Worm (Caenorhabditis elegans) whole organism, L2 larva: ENCODE data around the gene ZK1307.8.

Experiments used
- C34F6.9 ChIP-seq: fragments of 150-350 bp; optimal IDR thresholded peaks from 2 replicates; lab custom pipeline; 2014; ENCODE audit warnings: missing biosample characterization, missing genetic modification characterization
- F13H6.1 ChIP-seq: sonication (generic microtip); optimal IDR thresholded peaks from 2 replicates; lab custom pipeline; 2016; ENCODE audit warnings: missing genetic modification characterization, missing compliant biosample characterization
- R02D3.7 ChIP-seq: fragments of 150-350 bp; optimal IDR thresholded peaks from 2 replicates; lab custom pipeline; 2014; ENCODE audit warnings: missing biosample characterization, missing genetic modification characterization
- Y55F3AM.14 ChIP-seq: fragments of 200-800 bp; sonication (Bioruptor generic); optimal IDR thresholded peaks from 2 replicates; lab custom pipeline; 2018; ENCODE audit warnings: mild to moderate bottlenecking, missing genetic modification characterization, missing compliant biosample characterization
- ZK546.5 ChIP-seq: sonication (generic microtip); optimal IDR thresholded peaks from 2 replicates; lab custom pipeline; 2017; ENCODE audit warnings: missing biosample characterization, missing genetic modification characterization
- alr-1 ChIP-seq: fragments of 150-350 bp; optimal IDR thresholded peaks from 2 replicates; lab custom pipeline; 2014; ENCODE audit warnings: missing biosample characterization, missing genetic modification characterization
- aly-2 ChIP-seq: fragments of 150-350 bp; optimal IDR thresholded peaks from 2 replicates; lab custom pipeline; 2014; ENCODE audit warnings: missing biosample characterization, missing genetic modification characterization
- ama-1 ChIP-seq: fragments of 150-350 bp; optimal IDR thresholded peaks from 2 replicates; lab custom pipeline; 2018; ENCODE audit warnings: inconsistent platforms
- blmp-1 ChIP-seq: sonication (generic microtip); optimal IDR thresholded peaks from 2 replicates; lab custom pipeline; 2017; ENCODE audit warnings: missing genetic modification characterization, mild to moderate bottlenecking, missing compliant biosample characterization, antibody characterized with exemption, moderate library complexity; ENCODE audit not compliant: insufficient read depth
- ceh-16 ChIP-seq: fragments of 150-350 bp; optimal IDR thresholded peaks from 2 replicates; lab custom pipeline; 2014; ENCODE audit warnings: missing biosample characterization, missing genetic modification characterization
- ceh-82 ChIP-seq: fragments of 150-350 bp; optimal IDR thresholded peaks from 2 replicates; lab custom pipeline; 2014; ENCODE audit warnings: missing biosample characterization, missing genetic modification characterization
- crh-2 ChIP-seq: sonication (generic microtip); optimal IDR thresholded peaks from 2 replicates; lab custom pipeline; 2017; ENCODE audit warnings: missing biosample characterization, missing genetic modification characterization
- dmd-4 ChIP-seq: sonication (generic microtip); optimal IDR thresholded peaks from 2 replicates; lab custom pipeline; 2017; ENCODE audit warnings: missing biosample characterization, missing genetic modification characterization
- egl-27 ChIP-seq: sonication (generic microtip); optimal IDR thresholded peaks from 3 replicates; lab custom pipeline; 2017; ENCODE audit warnings: missing biosample characterization, missing genetic modification reagents, missing genetic modification characterization
- elt-1 ChIP-seq: fragments of 150-350 bp; optimal IDR thresholded peaks from 2 replicates; lab custom pipeline; 2014; ENCODE audit warnings: missing biosample characterization, missing genetic modification characterization
- fos-1 ChIP-seq: fragments of 150-350 bp; optimal IDR thresholded peaks from 2 replicates; lab custom pipeline; 2014; ENCODE audit warnings: missing biosample characterization, missing genetic modification characterization
- lin-11 ChIP-seq: fragments of 150-350 bp; sonication (generic microtip); optimal IDR thresholded peaks from 2 replicates; lab custom pipeline; 2014; ENCODE audit warnings: missing biosample characterization, missing genetic modification characterization, inconsistent platforms, mixed read lengths
- lin-13 ChIP-seq: fragments of 150-350 bp; optimal IDR thresholded peaks from 2 replicates; lab custom pipeline; 2014; ENCODE audit warnings: missing biosample characterization, missing genetic modification reagents, missing genetic modification characterization
- lin-39 ChIP-seq: fragments of 150-350 bp; optimal IDR thresholded peaks from 2 replicates; lab custom pipeline; 2014; ENCODE audit warnings: missing biosample characterization, missing genetic modification reagents, missing genetic modification characterization
- mab-5 ChIP-seq: fragments of 150-350 bp; optimal IDR thresholded peaks from 2 replicates; lab custom pipeline; 2014; ENCODE audit warnings: missing biosample characterization, missing genetic modification characterization
- mbf-1 ChIP-seq: sonication (generic microtip); optimal IDR thresholded peaks from 2 replicates; lab custom pipeline; 2017; ENCODE audit warnings: missing biosample characterization, missing genetic modification characterization
- mdl-1 ChIP-seq, 2 experiments: fragments of 150-350 bp in 1 of 2; sonication (generic microtip) in 1 of 2; optimal IDR thresholded peaks; 2 replicates each; lab custom pipeline; 2017; ENCODE audit warnings: missing biosample characterization in 2 of 2, missing genetic modification characterization in 2 of 2
- nhr-10 ChIP-seq: sonication (generic microtip); optimal IDR thresholded peaks from 2 replicates; lab custom pipeline; 2017; ENCODE audit warnings: missing biosample characterization, missing genetic modification characterization
- nhr-11 ChIP-seq: fragments of 150-350 bp; optimal IDR thresholded peaks from 2 replicates; lab custom pipeline; 2014; ENCODE audit warnings: missing biosample characterization, missing genetic modification characterization
- nhr-12 ChIP-seq: fragments of 150-350 bp; optimal IDR thresholded peaks from 2 replicates; lab custom pipeline; 2014; ENCODE audit warnings: missing biosample characterization, missing genetic modification characterization
- nhr-21 ChIP-seq: fragments of 150-350 bp; optimal IDR thresholded peaks from 2 replicates; lab custom pipeline; 2014; ENCODE audit warnings: missing biosample characterization, missing genetic modification characterization
- nhr-23 ChIP-seq: fragments of 150-350 bp; optimal IDR thresholded peaks from 2 replicates; lab custom pipeline; 2014; ENCODE audit warnings: missing biosample characterization, missing genetic modification reagents, missing genetic modification characterization
- nhr-237 ChIP-seq: fragments of 150-350 bp; optimal IDR thresholded peaks from 2 replicates; lab custom pipeline; 2014; ENCODE audit warnings: missing biosample characterization, missing genetic modification characterization
- nhr-25 ChIP-seq: fragments of 150-350 bp; sonication (generic microtip); optimal IDR thresholded peaks from 3 replicates; lab custom pipeline; 2014; ENCODE audit warnings: missing biosample characterization, missing genetic modification characterization
- nhr-6 ChIP-seq: fragments of 150-350 bp; optimal IDR thresholded peaks from 2 replicates; lab custom pipeline; 2014; ENCODE audit warnings: missing biosample characterization, missing genetic modification characterization
- peb-1 ChIP-seq: fragments of 150-350 bp; optimal IDR thresholded peaks from 2 replicates; lab custom pipeline; 2014; ENCODE audit warnings: missing biosample characterization, missing genetic modification characterization
- skn-1 ChIP-seq: sonication (generic microtip); optimal IDR thresholded peaks from 2 replicates; lab custom pipeline; 2017; ENCODE audit warnings: missing biosample characterization, missing genetic modification characterization
- sma-3 ChIP-seq: sonication (generic microtip); optimal IDR thresholded peaks from 2 replicates; lab custom pipeline; 2016; ENCODE audit warnings: missing genetic modification reagents, missing genetic modification characterization, missing compliant biosample characterization
- sma-9 ChIP-seq, 2 experiments: fragments of 150-350 bp in 1 of 2; sonication (generic microtip) in 1 of 2; optimal IDR thresholded peaks; 2 replicates each; lab custom pipeline; 2014 to 2016; ENCODE audit warnings: missing genetic modification characterization in 2 of 2, mild to moderate bottlenecking in 1 of 2, missing biosample characterization in 1 of 2, missing compliant biosample characterization in 1 of 2, missing genetic modification reagents in 1 of 2, moderate library complexity in 1 of 2
- snpc-4 ChIP-seq: fragments of 150-350 bp; optimal IDR thresholded peaks from 2 replicates; lab custom pipeline; 2014; ENCODE audit warnings: missing biosample characterization, missing genetic modification characterization
- unc-55 ChIP-seq: fragments of 150-350 bp; sonication (generic microtip); optimal IDR thresholded peaks from 3 replicates; lab custom pipeline; 2014; ENCODE audit warnings: missing biosample characterization, missing genetic modification reagents, missing genetic modification characterization
- unc-62 ChIP-seq: fragments of 150-350 bp; optimal IDR thresholded peaks from 2 replicates; lab custom pipeline; 2014; ENCODE audit warnings: missing biosample characterization, missing genetic modification reagents, missing genetic modification characterization
- ztf-11 ChIP-seq: sonication (generic microtip); optimal IDR thresholded peaks from 2 replicates; lab custom pipeline; 2017; ENCODE audit warnings: missing biosample characterization, missing genetic modification characterization
- ztf-4 ChIP-seq: fragments of 150-350 bp; optimal IDR thresholded peaks from 2 replicates; lab custom pipeline; 2014; ENCODE audit warnings: missing biosample characterization, missing genetic modification characterization

The ZK1307.8 gene

DNA sequence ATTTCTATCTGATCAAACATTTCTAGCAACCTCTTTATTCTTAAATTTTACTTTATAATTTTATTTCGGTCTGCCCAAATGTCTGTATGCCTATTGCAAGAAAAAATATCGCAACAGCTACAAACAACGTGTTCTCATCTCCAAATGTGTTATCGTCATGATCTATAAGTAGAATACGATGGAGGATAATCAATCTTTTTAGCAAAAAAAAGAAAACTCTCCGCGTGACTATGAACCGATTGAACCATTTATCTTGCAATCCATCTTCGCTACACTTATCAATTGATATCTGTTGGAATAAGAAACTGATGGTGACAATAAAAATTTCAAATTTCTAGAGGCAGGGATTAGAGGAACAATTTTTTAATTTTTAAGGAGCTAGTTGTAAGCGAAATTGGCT lies 18.5 kb upstream of the ZK1307.8 start:
- TF ChIP-seq egl-27 = no peak
- TF ChIP-seq sma-9 (GFP tag; optimal IDR thresholded peaks at IDR 0.05; lab: Kevin White, UChicago) = peak; percentile 87
- TF ChIP-seq sma-9 (tag; optimal IDR thresholded peaks at IDR 0.05; lab: Kevin White, UChicago) = no peak
- TF ChIP-seq blmp-1 = peak; percentile 72
- peak; percentile 49 for TF ChIP-seq ceh-16 (tag; lab: Kevin White, UChicago)
- TF ChIP-seq nhr-12 (tag; lab: Kevin White, UChicago) = no peak
- no peak for TF ChIP-seq snpc-4 (tag; lab: Kevin White, UChicago)
- TF ChIP-seq mbf-1 = no peak
- no peak for TF ChIP-seq ZK546.5 (tag; lab: Kevin White, UChicago)
- TF ChIP-seq nhr-25 (tag; lab: Kevin White, UChicago) = peak; percentile 57
- peak; percentile 6 for TF ChIP-seq C34F6.9 (tag; lab: Kevin White, UChicago)
- peak; percentile 54 for TF ChIP-seq nhr-21 (tag; lab: Kevin White, UChicago)
- peak in 1 of 2 experiments; percentile 4 for TF ChIP-seq mdl-1 (tag; optimal IDR thresholded peaks at IDR 0.05; lab: Kevin White, UChicago)
- TF ChIP-seq, all 48 proteins: peak for 7

DNA sequence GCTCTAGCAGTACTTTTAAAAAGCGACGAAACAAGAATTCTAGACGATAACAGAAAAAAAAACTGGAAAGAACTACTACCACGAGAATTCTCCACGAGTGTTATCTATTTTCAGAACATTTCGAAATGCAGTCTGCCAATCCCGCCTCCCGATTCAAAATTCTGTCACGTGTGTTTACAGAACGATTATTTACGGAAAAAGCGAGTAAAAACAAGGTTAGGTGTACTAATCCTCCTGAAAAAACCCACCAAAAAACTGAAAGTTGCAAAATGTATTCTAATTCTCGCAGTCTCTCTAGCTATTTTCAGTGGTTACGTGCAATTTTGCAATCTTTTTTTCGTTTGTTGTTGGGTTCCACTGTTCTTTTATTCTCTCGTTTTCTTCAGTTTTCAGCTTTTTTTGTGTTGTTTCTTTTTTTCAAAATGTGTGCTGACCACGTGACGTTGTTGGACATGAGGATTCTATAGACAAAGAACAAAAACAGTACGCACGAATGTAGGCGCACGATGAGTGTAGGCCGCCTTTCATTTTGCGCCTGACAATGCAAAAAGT lies 17.9 kb upstream of the ZK1307.8 start:
- TF ChIP-seq ZK546.5 (tag; lab: Kevin White, UChicago) (no peak), mdl-1 (tag; optimal IDR thresholded peaks at IDR 0.05; lab: Kevin White, UChicago) (peak in 1 of 2 experiments; percentile 12), lin-39 (tag; lab: Kevin White, UChicago) (no peak), alr-1 (tag; lab: Kevin White, UChicago) (no peak), unc-62 (GFP tag; lab: Kevin White, UChicago) (no peak), nhr-11 (tag; lab: Kevin White, UChicago) (no peak), nhr-6 (tag; lab: Kevin White, UChicago) (no peak), mab-5 (tag; lab: Kevin White, UChicago) (no peak), Y55F3AM.14 (GFP tag; lab: Kevin White, UChicago) (no peak), R02D3.7 (tag; lab: Kevin White, UChicago) (no peak), aly-2 (tag; lab: Kevin White, UChicago) (no peak), sma-3 (GFP tag; lab: Kevin White, UChicago) (no peak), crh-2 (tag; lab: Kevin White, UChicago) (peak; percentile 30), lin-11 (tag; lab: Kevin White, UChicago) (no peak), nhr-23 (tag; lab: Kevin White, UChicago) (no peak), fos-1 (tag; lab: Kevin White, UChicago) (no peak), ztf-11 (tag; lab: Kevin White, UChicago) (no peak), C34F6.9 (tag; lab: Kevin White, UChicago) (peak; percentile 39), unc-55 (GFP tag; lab: Kevin White, UChicago) (peak; percentile 72)

DNA sequence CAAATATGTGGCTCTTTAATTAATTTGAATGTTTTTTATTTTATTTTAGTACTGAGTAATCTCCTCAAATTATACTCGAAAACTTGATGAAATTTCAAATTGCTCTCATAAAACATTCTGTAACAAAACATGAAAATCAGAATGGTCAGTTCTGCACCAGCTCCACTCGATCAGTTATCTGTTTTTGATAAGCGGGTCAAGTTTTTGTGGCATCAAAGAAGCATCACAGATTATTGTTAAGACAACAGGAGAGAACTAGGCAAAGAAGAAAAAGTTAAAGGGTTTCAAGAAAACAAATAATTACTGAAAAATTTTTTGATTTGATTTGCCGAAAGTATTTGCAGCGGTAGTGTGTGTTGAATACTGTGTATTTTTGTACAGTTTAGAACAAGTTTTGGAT lies 17.3 kb upstream of the ZK1307.8 start:
- TF ChIP-seq sma-9 (GFP tag; optimal IDR thresholded peaks at IDR 0.05; lab: Kevin White, UChicago) = peak; percentile 52
- no peak for TF ChIP-seq sma-9 (tag; optimal IDR thresholded peaks at IDR 0.05; lab: Kevin White, UChicago)
- no peak for TF ChIP-seq lin-13

DNA sequence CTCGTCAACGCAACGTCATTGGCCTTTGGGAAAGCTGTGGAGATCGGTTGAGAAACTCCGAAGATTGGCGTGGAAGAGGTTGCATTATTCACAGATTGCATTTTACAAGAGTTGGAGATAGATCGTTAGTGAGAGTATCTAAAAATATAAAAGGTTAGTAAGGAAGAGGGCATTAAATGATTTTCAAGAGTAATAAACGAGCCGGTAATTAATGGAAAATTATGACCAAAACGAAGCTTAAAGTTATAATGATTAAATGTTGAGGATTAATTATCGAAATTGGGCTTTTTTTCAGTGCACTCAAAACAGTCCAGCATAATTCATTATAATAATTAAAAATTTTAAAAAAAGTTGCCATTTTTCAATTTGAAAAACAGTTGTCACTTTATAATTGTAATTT lies 15.1 kb upstream of the ZK1307.8 start, which contains the start of gene pap-2:
Gene pap-2 (minus strand): TSS at position 101 of the 400 bp plus-strand sequence.
- TF ChIP-seq nhr-237 (no peak), ceh-82 (tag; lab: Kevin White, UChicago) (no peak), peb-1 (tag; lab: Kevin White, UChicago) (no peak), nhr-21 (tag; lab: Kevin White, UChicago) (no peak), nhr-6 (tag; lab: Kevin White, UChicago) (no peak), nhr-23 (tag; lab: Kevin White, UChicago) (no peak), F13H6.1 (tag; lab: Kevin White, UChicago) (no peak), skn-1 (no peak), ztf-4 (no peak), dmd-4 (tag; lab: Kevin White, UChicago) (no peak), nhr-12 (tag; lab: Kevin White, UChicago) (no peak), lin-39 (tag; lab: Kevin White, UChicago) (no peak), nhr-10 (no peak), ama-1 (no peak), elt-1 (tag; lab: Kevin White, UChicago) (no peak), nhr-25 (tag; lab: Kevin White, UChicago) (no peak)
